Worm (Caenorhabditis elegans): Measurements from ENCODE around the gene thn-5.

Gene thn-5

ce11 chrIV:5183755-5184166 lies 46.9 kb upstream of the thn-5 start, which contains the start of gene W03F8.4 (continued):
- TF ChIP-seq nhr-80 (tag; optimal IDR thresholded peaks at IDR 0.05): peak; percentile 65
- TF ChIP-seq lir-1 (GFP tag; conservative IDR thresholded peaks at IDR 0.05): peak; percentile 77
- peak; percentile 75 for TF ChIP-seq F33H1.4 (GFP tag; IDR thresholded peaks at IDR 0.05)
- peak; percentile 82 for TF ChIP-seq ZK185.1 (tag; optimal IDR thresholded peaks at IDR 0.05; ENCODE audit: poor library complexity, severe bottlenecking)
- 0 out of 2 replicates have a peak, but pooled peaks have one; percentile 64 for TF ChIP-seq egl-18 (GFP tag; IDR thresholded peaks at IDR 0.05)
- TF ChIP-seq mel-28 (tag; optimal IDR thresholded peaks at IDR 0.05; ENCODE audit: borderline replicate concordance): no peak
- peak; percentile 47 for TF ChIP-seq unc-130 (GFP tag; optimal IDR thresholded peaks at IDR 0.05)
- no peak for TF ChIP-seq unc-62 (GFP tag; optimal IDR thresholded peaks at IDR 0.05)
- TF ChIP-seq chd-7 (tag; optimal IDR thresholded peaks at IDR 0.05): peak; percentile 36
- peak; percentile 68 for TF ChIP-seq hmg-1.2 (GFP tag; IDR thresholded peaks at IDR 0.05)
- TF ChIP-seq ceh-40 (GFP tag; IDR thresholded peaks at IDR 0.05): no peak
- no peak for TF ChIP-seq ztf-22 (GFP tag; optimal IDR thresholded peaks at IDR 0.05)
- TF ChIP-seq let-526 (GFP tag; IDR thresholded peaks at IDR 0.05): no peak
- TF ChIP-seq ceh-27 (GFP tag; optimal IDR thresholded peaks at IDR 0.05): peak; percentile 85
- TF ChIP-seq nhr-120 (GFP tag; IDR thresholded peaks at IDR 0.05): no peak
- peak; percentile 84 for TF ChIP-seq repo-1 (tag; optimal IDR thresholded peaks at IDR 0.05)
- TF ChIP-seq nhr-90 (tag; optimal IDR thresholded peaks at IDR 0.05): no peak
- TF ChIP-seq madf-10 (tag; optimal IDR thresholded peaks at IDR 0.05): peak; percentile 51
- TF ChIP-seq ceh-100 (GFP tag; IDR thresholded peaks at IDR 0.05): peak; percentile 83
- peak; percentile 59 for TF ChIP-seq xnd-1 (tag; optimal IDR thresholded peaks at IDR 0.05)
- TF ChIP-seq ztf-26 (tag; optimal IDR thresholded peaks at IDR 0.05): peak; percentile 84
- TF ChIP-seq K12H6.12 (tag; optimal IDR thresholded peaks at IDR 0.05): peak; percentile 44
- TF ChIP-seq aptf-2 (GFP tag; conservative IDR thresholded peaks at IDR 0.05): no peak
- peak; percentile 55 for TF ChIP-seq somi-1 (GFP tag; optimal IDR thresholded peaks at IDR 0.05)
- no peak for TF ChIP-seq hlh-12 (tag; optimal IDR thresholded peaks at IDR 0.05)
- TF ChIP-seq pbrm-1 (GFP tag; IDR thresholded peaks at IDR 0.05): peak; percentile 95
- TF ChIP-seq snpc-1.1 (tag; optimal IDR thresholded peaks at IDR 0.05; ENCODE audit: insufficient read depth): peak; percentile 76
- no peak for TF ChIP-seq B0035.1 (tag; optimal IDR thresholded peaks at IDR 0.05)
- TF ChIP-seq nfya-2 (GFP tag; IDR thresholded peaks at IDR 0.05): no peak
- no peak; the same call in 1 of the 2 replicates for TF ChIP-seq Y53F4B.3 (GFP tag; IDR thresholded peaks at IDR 0.05)
- no peak for TF ChIP-seq egrh-3 (GFP tag; IDR thresholded peaks at IDR 0.05)
- 0 out of 2 replicates have a peak, but pooled peaks have one; percentile 76 for TF ChIP-seq ztf-28 (GFP tag; IDR thresholded peaks at IDR 0.05)
- TF ChIP-seq hrde-1 (tag; optimal IDR thresholded peaks at IDR 0.05; ENCODE audit: borderline replicate concordance): peak; percentile 1
- TF ChIP-seq bed-1 (GFP tag; IDR thresholded peaks at IDR 0.05): 0 out of 2 replicates have a peak, but pooled peaks have one; percentile 70
- TF ChIP-seq lin-40 (tag; optimal IDR thresholded peaks at IDR 0.05): peak; percentile 94
- TF ChIP-seq nfyb-1 (GFP tag; IDR thresholded peaks at IDR 0.05): peak; percentile 89
- TF ChIP-seq mcd-1 (GFP tag; IDR thresholded peaks at IDR 0.05): peak; percentile 94
- TF ChIP-seq madf-8 (GFP tag; conservative IDR thresholded peaks at IDR 0.05): peak; percentile 45
- no peak for TF ChIP-seq ztf-3 (GFP tag; optimal IDR thresholded peaks at IDR 0.05)
- peak; percentile 90 for TF ChIP-seq rcor-1 (GFP tag; IDR thresholded peaks at IDR 0.05)
- peak; percentile 29 for TF ChIP-seq F49E8.2 (tag; optimal IDR thresholded peaks at IDR 0.05; ENCODE audit: insufficient read depth)
- no peak for TF ChIP-seq egl-44 (GFP tag; IDR thresholded peaks at IDR 0.05)
- TF ChIP-seq sea-2 (GFP tag; IDR thresholded peaks at IDR 0.05): no peak
- TF ChIP-seq hmg-20 (GFP tag; IDR thresholded peaks at IDR 0.05): peak; percentile 86
- TF ChIP-seq ztf-25 (GFP tag; IDR thresholded peaks at IDR 0.05): no peak
- TF ChIP-seq lin-26 (GFP tag; IDR thresholded peaks at IDR 0.05): 0 out of 2 replicates have a peak, but pooled peaks have one; percentile 35
- TF ChIP-seq B0261.1 (tag; optimal IDR thresholded peaks at IDR 0.05): peak; percentile 0
- peak; percentile 83 for TF ChIP-seq C06A6.2 (GFP tag; conservative IDR thresholded peaks at IDR 0.05)
- TF ChIP-seq aptf-3 (GFP tag; IDR thresholded peaks at IDR 0.05): no peak
